Worm (Caenorhabditis elegans): ENCODE measurements around the gene nhx-3.

nhx-3 gene

ce11 chrV:7525695-7526094 lies 19.6 kb downstream of the nhx-3 start, which contains the start of gene C54F6.18:
Gene C54F6.18, plus strand, starts transcription at chrV:7525995.
- TF ChIP-seq lin-39 (tag; optimal IDR thresholded peaks at IDR 0.05) (no peak), unc-62 (GFP tag; optimal IDR thresholded peaks at IDR 0.05) (no peak), sma-3 (GFP tag; optimal IDR thresholded peaks at IDR 0.05) (no peak), nhr-21 (tag; optimal IDR thresholded peaks at IDR 0.05) (no peak), egl-27 (tag; optimal IDR thresholded peaks at IDR 0.05) (no peak), ama-1 (optimal IDR thresholded peaks at IDR 0.05) (no peak), nhr-129 (tag; optimal IDR thresholded peaks at IDR 0.05) (no peak), Y55F3AM.14 (GFP tag; optimal IDR thresholded peaks at IDR 0.05) (no peak), nhr-25 (tag; optimal IDR thresholded peaks at IDR 0.05) (no peak), ztf-4 (tag; optimal IDR thresholded peaks at IDR 0.05) (no peak), mdl-1 (tag; optimal IDR thresholded peaks at IDR 0.05) (no peak), snpc-4 (tag; optimal IDR thresholded peaks at IDR 0.05) (no peak), nhr-237 (tag; optimal IDR thresholded peaks at IDR 0.05) (no peak), skn-1 (tag; optimal IDR thresholded peaks at IDR 0.05) (no peak), peb-1 (tag; optimal IDR thresholded peaks at IDR 0.05) (no peak), elt-3 (tag; optimal IDR thresholded peaks at IDR 0.05) (no peak), ztf-11 (tag; optimal IDR thresholded peaks at IDR 0.05) (no peak)

- TF ChIP-seq zag-1 (tag; optimal IDR thresholded peaks at IDR 0.05): no peak
- TF ChIP-seq ztf-11 (tag; optimal IDR thresholded peaks at IDR 0.05): no peak
- TF ChIP-seq nhr-6 (tag; optimal IDR thresholded peaks at IDR 0.05): no peak
- no peak for TF ChIP-seq dmd-4 (tag; optimal IDR thresholded peaks at IDR 0.05)
- TF ChIP-seq fos-1 (tag; optimal IDR thresholded peaks at IDR 0.05): no peak
- TF ChIP-seq egl-27 (tag; optimal IDR thresholded peaks at IDR 0.05): no peak
- no peak for TF ChIP-seq Y55F3AM.14 (GFP tag; optimal IDR thresholded peaks at IDR 0.05)
- no peak for TF ChIP-seq skn-1 (tag; optimal IDR thresholded peaks at IDR 0.05)
- no peak for TF ChIP-seq lsy-2 (tag; optimal IDR thresholded peaks at IDR 0.05)
- TF ChIP-seq aly-2 (tag; optimal IDR thresholded peaks at IDR 0.05): no peak
- TF ChIP-seq lin-39 (tag; optimal IDR thresholded peaks at IDR 0.05): no peak
- no peak for TF ChIP-seq alr-1 (tag; optimal IDR thresholded peaks at IDR 0.05)
- no peak for TF ChIP-seq gmeb-1 (tag; optimal IDR thresholded peaks at IDR 0.05)
- no peak for TF ChIP-seq R02D3.7 (tag; optimal IDR thresholded peaks at IDR 0.05)
Measured at ce11 chrV:7524447-7524846, 20.9 kb downstream of the nhx-3 start, which contains the start of gene C54F6.20. Gene C54F6.20, plus strand, starts transcription at chrV:7524747.

ce11 chrV:7523392-7523791 lies 21.9 kb downstream of the nhx-3 start, which contains the start of gene C54F6.6:
Gene C54F6.6, plus strand, starts transcription at chrV:7523692.
- no peak for TF ChIP-seq nhr-77 (tag; optimal IDR thresholded peaks at IDR 0.05)

ce11 chrV:7522279-7522678 lies 23.0 kb downstream of the nhx-3 start, which contains the start of gene C54F6.15:
Gene C54F6.15, minus strand, starts transcription at chrV:7522379.
- no peak for TF ChIP-seq ZK546.5 (tag; optimal IDR thresholded peaks at IDR 0.05)

ce11 chrV:7521304-7521703 lies 24.0 kb downstream of the nhx-3 start:
- peak; percentile 7 for TF ChIP-seq fos-1 (tag; optimal IDR thresholded peaks at IDR 0.05)
- TF ChIP-seq C34F6.9 (tag; optimal IDR thresholded peaks at IDR 0.05): no peak
- TF ChIP-seq ztf-11 (tag; optimal IDR thresholded peaks at IDR 0.05): no peak
- TF ChIP-seq unc-62 (GFP tag; optimal IDR thresholded peaks at IDR 0.05): no peak
- no peak for TF ChIP-seq dmd-4 (tag; optimal IDR thresholded peaks at IDR 0.05)
- peak; percentile 16 for TF ChIP-seq sma-9 (GFP tag; optimal IDR thresholded peaks at IDR 0.05)
- TF ChIP-seq sma-9 (tag; optimal IDR thresholded peaks at IDR 0.05): no peak
- no peak for TF ChIP-seq sem-4 (tag; optimal IDR thresholded peaks at IDR 0.05)
- TF ChIP-seq lin-39 (tag; optimal IDR thresholded peaks at IDR 0.05): no peak
- TF ChIP-seq ama-1 (optimal IDR thresholded peaks at IDR 0.05): no peak
- no peak for TF ChIP-seq ztf-4 (tag; optimal IDR thresholded peaks at IDR 0.05)
- TF ChIP-seq zag-1 (tag; optimal IDR thresholded peaks at IDR 0.05): no peak
- peak; percentile 15 for TF ChIP-seq gmeb-1 (tag; optimal IDR thresholded peaks at IDR 0.05)
- no peak for TF ChIP-seq skn-1 (tag; optimal IDR thresholded peaks at IDR 0.05)
- TF ChIP-seq nhr-6 (tag; optimal IDR thresholded peaks at IDR 0.05): no peak
- no peak for TF ChIP-seq nhr-25 (tag; optimal IDR thresholded peaks at IDR 0.05)

ce11 chrV:7520077-7520476 lies 25.2 kb downstream of the nhx-3 start, which contains the start of gene srb-19:
Gene srb-19, minus strand, starts transcription at chrV:7520177.
- no peak for TF ChIP-seq elt-3 (tag; optimal IDR thresholded peaks at IDR 0.05)
- TF ChIP-seq aly-2 (tag; optimal IDR thresholded peaks at IDR 0.05): no peak
- TF ChIP-seq nhr-237 (tag; optimal IDR thresholded peaks at IDR 0.05): no peak
- no peak for TF ChIP-seq sem-4 (tag; optimal IDR thresholded peaks at IDR 0.05)
- TF ChIP-seq Y55F3AM.14 (GFP tag; optimal IDR thresholded peaks at IDR 0.05): no peak
- TF ChIP-seq dmd-4 (tag; optimal IDR thresholded peaks at IDR 0.05): no peak
- TF ChIP-seq egl-27 (tag; optimal IDR thresholded peaks at IDR 0.05): no peak
- no peak for TF ChIP-seq mdl-1 (tag; optimal IDR thresholded peaks at IDR 0.05)
- no peak for TF ChIP-seq alr-1 (tag; optimal IDR thresholded peaks at IDR 0.05)
- no peak for TF ChIP-seq nhr-10 (tag; optimal IDR thresholded peaks at IDR 0.05)
- no peak for TF ChIP-seq crh-2 (tag; optimal IDR thresholded peaks at IDR 0.05)

Measured in whole organism, L2 larva.